Fruit fly (Drosophila melanogaster) whole organism, embryonic: ENCODE data around the gene CG34409.

ENCODE experiments used
- Atf-2 ChIP-seq: fragments of 200-800 bp; sonication (Bioruptor generic); optimal IDR thresholded peaks from 2 replicates; lab custom pipeline; 2016; ENCODE audit warnings: missing biosample characterization, missing genetic modification characterization
- CG10267 ChIP-seq: fragments of 200-800 bp; sonication (Bioruptor generic); optimal IDR thresholded peaks from 2 replicates; lab custom pipeline; 2018; ENCODE audit warnings: missing biosample characterization, mild to moderate bottlenecking, missing genetic modification characterization, moderate library complexity
- CG10321 ChIP-seq: fragments of 200-800 bp; sonication (Bioruptor generic); IDR thresholded peaks from 2 replicates; pipeline ENCODE4 v1.3.6; 2022; ENCODE audit warnings: missing biosample characterization, missing genetic modification characterization
- CG11560 ChIP-seq: fragments of 200-800 bp; sonication (Bioruptor generic); IDR thresholded peaks from 3 replicates; pipeline ENCODE4 v1.3.6; 2022; ENCODE audit warnings: missing biosample characterization, missing genetic modification characterization
- CG12071 ChIP-seq: fragments of 200-800 bp; sonication (Bioruptor generic); optimal IDR thresholded peaks from 3 replicates; lab custom pipeline; 2018; ENCODE audit warnings: missing biosample characterization, mild to moderate bottlenecking, missing genetic modification characterization
- CG12155 ChIP-seq: fragments of 200-800 bp; sonication (Bioruptor generic); optimal IDR thresholded peaks from 3 replicates; lab custom pipeline; 2016; ENCODE audit warnings: missing biosample characterization, missing genetic modification characterization
- CG13123 ChIP-seq: fragments of 200-800 bp; sonication (Bioruptor generic); optimal IDR thresholded peaks from 2 replicates; lab custom pipeline; 2016; ENCODE audit warnings: missing biosample characterization, missing genetic modification characterization
- CG15073 ChIP-seq: fragments of 200-800 bp; sonication (Bioruptor generic); optimal IDR thresholded peaks from 2 replicates; lab custom pipeline; 2016; ENCODE audit warnings: missing biosample characterization, missing genetic modification characterization
- CG15601 ChIP-seq: fragments of 200-800 bp; sonication (Bioruptor generic); optimal IDR thresholded peaks from 3 replicates; lab custom pipeline; 2019; ENCODE audit warnings: missing biosample characterization, mild to moderate bottlenecking, missing genetic modification characterization, moderate library complexity
- CG15696 ChIP-seq: fragments of 200-800 bp; sonication (Bioruptor generic); optimal IDR thresholded peaks from 2 replicates; lab custom pipeline; 2019; ENCODE audit warnings: missing biosample characterization, mild to moderate bottlenecking, missing genetic modification characterization, moderate library complexity
- CG17186 ChIP-seq: fragments of 200-800 bp; sonication (Bioruptor generic); optimal IDR thresholded peaks from 3 replicates; lab custom pipeline; 2017; ENCODE audit warnings: missing biosample characterization, missing genetic modification reagents, missing genetic modification characterization
- CG17359 ChIP-seq: fragments of 200-800 bp; sonication (Bioruptor generic); optimal IDR thresholded peaks from 3 replicates; lab custom pipeline; 2018; ENCODE audit warnings: missing biosample characterization, mild to moderate bottlenecking, missing genetic modification characterization, moderate library complexity
- CG2712 ChIP-seq: fragments of 200-800 bp; optimal IDR thresholded peaks from 3 replicates; lab custom pipeline; 2019; ENCODE audit warnings: missing biosample characterization, mild to moderate bottlenecking, missing genetic modification characterization, moderate library complexity
- CG2875 ChIP-seq: fragments of 200-800 bp; sonication (Bioruptor generic); optimal IDR thresholded peaks from 2 replicates; lab custom pipeline; 2017; ENCODE audit warnings: missing biosample characterization, mild to moderate bottlenecking, missing genetic modification characterization, missing genetic modification reagents
- CG2889 ChIP-seq: fragments of 200-800 bp; sonication (Bioruptor generic); IDR thresholded peaks from 3 replicates; pipeline ENCODE4 v1.3.6; 2022; ENCODE audit warnings: missing biosample characterization, missing genetic modification characterization
- CG30431 ChIP-seq: fragments of 200-800 bp; sonication (Bioruptor generic); optimal IDR thresholded peaks from 2 replicates; lab custom pipeline; 2017; ENCODE audit warnings: missing biosample characterization, missing genetic modification characterization
- CG3065 ChIP-seq: fragments of 200-800 bp; sonication (Bioruptor generic); optimal IDR thresholded peaks from 2 replicates; lab custom pipeline; 2016; ENCODE audit warnings: missing biosample characterization, missing genetic modification characterization
- CG34422 ChIP-seq: fragments of 200-800 bp; sonication (Bioruptor generic); IDR thresholded peaks from 3 replicates; pipeline ENCODE4 v1.3.6; 2022; ENCODE audit warnings: missing biosample characterization, missing genetic modification characterization
- CG5180 ChIP-seq: fragments of 200-800 bp; sonication (Bioruptor generic); optimal IDR thresholded peaks from 3 replicates; lab custom pipeline; 2017; ENCODE audit warnings: missing biosample characterization, missing genetic modification characterization, mild to moderate bottlenecking, moderate library complexity, missing genetic modification reagents
- CG8478 ChIP-seq: fragments of >200 bp; optimal IDR thresholded peaks from 2 replicates; lab custom pipeline; 2018
- CTCF ChIP-seq: fragments of 200-800 bp; sonication (Bioruptor generic); optimal IDR thresholded peaks from 2 replicates; lab custom pipeline; 2017; ENCODE audit warnings: missing biosample characterization, mild to moderate bottlenecking, missing genetic modification characterization, moderate library complexity
- Doc2 ChIP-seq: fragments of 200-800 bp; sonication (Bioruptor generic); IDR thresholded peaks from 2 replicates; pipeline ENCODE4 v1.3.6; 2022; ENCODE audit warnings: missing biosample characterization, missing genetic modification characterization
- Dp ChIP-seq: fragments of 200-800 bp; sonication (Bioruptor generic); optimal IDR thresholded peaks from 2 replicates; lab custom pipeline; 2018; ENCODE audit warnings: missing biosample characterization, mild to moderate bottlenecking, missing genetic modification characterization, moderate library complexity
- Ets65A ChIP-seq: fragments of 200-800 bp; sonication (Bioruptor generic); peaks from one replicate; lab custom pipeline; 2016; ENCODE audit warnings: missing biosample characterization, missing genetic modification characterization
- Fer1 ChIP-seq: fragments of 200-800 bp; sonication (Bioruptor generic); optimal IDR thresholded peaks from 2 replicates; lab custom pipeline; 2017; ENCODE audit warnings: missing biosample characterization, mild to moderate bottlenecking, missing genetic modification characterization
- Gsc ChIP-seq: fragments of 200-800 bp; sonication (Bioruptor generic); IDR thresholded peaks from 2 replicates; pipeline ENCODE4 v1.3.6; 2022; ENCODE audit warnings: missing biosample characterization, missing genetic modification characterization
- HLH4C ChIP-seq: fragments of 200-800 bp; sonication (Bioruptor generic); IDR thresholded peaks from 3 replicates; pipeline ENCODE4 v1.3.6; 2022; ENCODE audit warnings: missing biosample characterization, missing genetic modification characterization; ENCODE audit not compliant: partially characterized antibody
- Hr78 ChIP-seq, 2 experiments: fragments of 200-800 bp in 1 of 2; fragments of >200 bp in 1 of 2; sonication (Bioruptor generic) in 1 of 2; optimal IDR thresholded peaks; 2 replicates each; lab custom pipeline; 2017 to 2019; ENCODE audit warnings: missing biosample characterization in 2 of 2, missing genetic modification characterization in 2 of 2, mild to moderate bottlenecking in 1 of 2, moderate library complexity in 1 of 2
- Lpt ChIP-seq: fragments of >200 bp; optimal IDR thresholded peaks from 2 replicates; lab custom pipeline; 2018; ENCODE audit warnings: missing biosample characterization, missing genetic modification characterization
- Med ChIP-seq: fragments of 200-800 bp; sonication (Bioruptor generic); peaks from one replicate; lab custom pipeline; 2016; ENCODE audit warnings: missing biosample characterization, missing genetic modification characterization, mild to moderate bottlenecking, inconsistent platforms, moderate library complexity
- Mrtf ChIP-seq: fragments of 200-800 bp; sonication (Bioruptor generic); IDR thresholded peaks from 3 replicates; pipeline ENCODE4 v1.3.6; 2022; ENCODE audit warnings: missing biosample characterization, missing genetic modification characterization
- NK7.1 ChIP-seq: fragments of 200-800 bp; sonication (Bioruptor generic); optimal IDR thresholded peaks from 3 replicates; lab custom pipeline; 2016; ENCODE audit warnings: missing biosample characterization, missing genetic modification characterization
- ab ChIP-seq: fragments of 200-800 bp; sonication (Bioruptor generic); optimal IDR thresholded peaks from 2 replicates; lab custom pipeline; 2016; ENCODE audit warnings: missing biosample characterization, missing genetic modification characterization
- cad ChIP-seq: fragments of >200 bp; optimal IDR thresholded peaks from 2 replicates; lab custom pipeline; 2017; ENCODE audit warnings: missing biosample characterization, missing genetic modification characterization
- chinmo ChIP-seq: fragments of 200-800 bp; sonication (Bioruptor generic); IDR thresholded peaks from 4 replicates; pipeline ENCODE4 v1.3.6; 2022; ENCODE audit warnings: missing biosample characterization, missing genetic modification characterization; ENCODE audit not compliant: partially characterized antibody
- esg ChIP-seq: fragments of 200-800 bp; sonication (Bioruptor generic); conservative IDR thresholded peaks from 2 replicates; pipeline ENCODE4 v1.3.6; 2022; ENCODE audit warnings: missing biosample characterization, missing genetic modification characterization
- fu2 ChIP-seq: fragments of 200-800 bp; sonication (Bioruptor generic); optimal IDR thresholded peaks from 2 replicates; lab custom pipeline; 2016; ENCODE audit warnings: missing biosample characterization, missing genetic modification characterization
- lmd ChIP-seq: fragments of 200-800 bp; sonication (Bioruptor generic); IDR thresholded peaks from 2 replicates; pipeline ENCODE4 v1.3.6; 2022; ENCODE audit warnings: missing biosample characterization, missing genetic modification characterization
- oc ChIP-seq: fragments of 200-800 bp; sonication (Bioruptor generic); optimal IDR thresholded peaks from 2 replicates; lab custom pipeline; 2018; ENCODE audit warnings: missing biosample characterization, mild to moderate bottlenecking, missing genetic modification characterization, moderate library complexity
- sd ChIP-seq: fragments of 200-800 bp; sonication (Bioruptor generic); optimal IDR thresholded peaks from 3 replicates; lab custom pipeline; 2018; ENCODE audit warnings: missing biosample characterization, mild to moderate bottlenecking, missing genetic modification characterization, moderate library complexity
- sens ChIP-seq: fragments of 200-800 bp; sonication (Bioruptor generic); peaks from one replicate; lab custom pipeline; 2016; ENCODE audit warnings: missing biosample characterization, missing genetic modification characterization
- sens-2 ChIP-seq: fragments of 200-800 bp; sonication (Bioruptor generic); IDR thresholded peaks from 2 replicates; pipeline ENCODE4 v1.3.6; 2022; ENCODE audit warnings: missing biosample characterization, missing genetic modification characterization
- sqz ChIP-seq: fragments of 200-800 bp; sonication (Bioruptor generic); optimal IDR thresholded peaks from 3 replicates; lab custom pipeline; 2018; ENCODE audit warnings: missing biosample characterization, mild to moderate bottlenecking, missing genetic modification characterization
- stwl ChIP-seq: fragments of 200-800 bp; sonication (Bioruptor generic); optimal IDR thresholded peaks from 3 replicates; lab custom pipeline; 2018; ENCODE audit warnings: missing biosample characterization, mild to moderate bottlenecking, missing genetic modification characterization, moderate library complexity
- tap ChIP-seq: fragments of 200-800 bp; optimal IDR thresholded peaks from 3 replicates; lab custom pipeline; 2019; ENCODE audit warnings: missing biosample characterization, mild to moderate bottlenecking, missing genetic modification characterization, moderate library complexity
- trh ChIP-seq: fragments of 200-800 bp; sonication (Bioruptor generic); optimal IDR thresholded peaks from 2 replicates; lab custom pipeline; 2016; ENCODE audit warnings: missing biosample characterization, missing genetic modification characterization
- twi ChIP-seq: fragments of 200-800 bp; optimal IDR thresholded peaks from 2 replicates; lab custom pipeline; 2019; ENCODE audit warnings: missing biosample characterization, mild to moderate bottlenecking, missing genetic modification characterization, moderate library complexity

The CG34409 gene

DNA sequence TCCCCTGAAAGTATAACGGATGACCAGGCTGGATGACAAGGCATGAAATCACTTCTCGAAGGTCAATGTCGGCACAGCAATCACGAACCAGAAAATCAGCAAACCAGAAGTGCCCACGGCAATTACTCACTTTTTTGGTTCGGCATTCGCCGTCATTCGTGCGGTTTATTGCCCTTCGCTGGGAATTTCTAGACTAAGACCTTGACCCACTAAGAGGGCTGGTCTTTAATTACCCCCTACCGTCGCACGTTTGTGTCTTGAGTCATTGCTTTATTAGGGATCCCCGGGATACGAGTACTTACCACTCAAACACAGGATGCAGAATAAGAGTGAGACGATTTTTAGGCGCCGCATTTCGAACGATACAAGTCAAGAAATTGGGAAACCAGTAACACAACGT lies 725 bp downstream of the CG34409 start:
- peak; percentile 53 for TF ChIP-seq cad (GFP tag; lab: Kevin White, UChicago)
- TF ChIP-seq chinmo (GFP tag; lab: Robert Waterston, UW): 0 out of 4 replicates have a peak, but pooled peaks have one; percentile 5
- TF ChIP-seq sd (tag; lab: Kevin White, UChicago): peak; percentile 1
- no peak for TF ChIP-seq twi (tag; lab: Kevin White, UChicago)
- TF ChIP-seq CG15696: no peak

dm6 chr3R:9743995-9744394 lies 2.2 kb downstream of the CG34409 start:
- peak; percentile 55 for TF ChIP-seq Ets65A (GFP tag; lab: Kevin White, UChicago)
- no peak for TF ChIP-seq lmd (GFP tag; lab: Robert Waterston, UW)
- 0 out of 3 replicates have a peak, but pooled peaks have one; percentile 33 for TF ChIP-seq CG34422 (GFP tag; lab: Robert Waterston, UW)

DNA sequence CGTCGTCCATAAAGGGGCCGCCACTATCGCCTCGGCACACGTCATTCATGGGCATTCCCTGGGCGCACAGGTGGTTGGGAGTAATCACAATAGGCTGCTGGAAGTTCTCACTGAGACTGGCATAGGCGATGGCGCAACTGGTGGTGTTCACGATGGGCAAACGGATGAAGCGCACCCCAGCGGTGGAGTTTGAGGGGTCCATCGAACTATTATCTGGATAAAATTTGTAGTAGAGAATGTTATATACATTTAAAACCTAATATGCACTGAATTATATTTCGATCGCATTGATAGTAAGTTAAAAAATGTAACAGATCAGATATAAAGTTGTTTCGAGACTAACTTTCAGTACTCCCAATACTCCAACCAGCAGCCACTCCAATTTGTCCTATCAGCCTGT lies 3.0 kb downstream of the CG34409 start, which contains the start of gene CG31415:
CG31415 (plus strand) TSS at position 301 of the 400 bp plus-strand sequence.
- no peak for TF ChIP-seq esg (GFP tag; lab: Robert Waterston, UW)
- TF ChIP-seq CG17359 (tag; lab: Kevin White, UChicago): no peak
- TF ChIP-seq CG10267: no peak
- TF ChIP-seq sens: peak; percentile 62
- no peak for TF ChIP-seq HLH4C (GFP tag; lab: Robert Waterston, UW)
- no peak for TF ChIP-seq Hr78 (GFP tag; optimal IDR thresholded peaks at IDR 0.05; lab: Kevin White, UChicago)
- no peak for TF ChIP-seq CG8478 (lab: Kevin White, UChicago)
- TF ChIP-seq Med (GFP tag; lab: Kevin White, UChicago): peak; percentile 22
- no peak for TF ChIP-seq Fer1 (GFP tag; lab: Kevin White, UChicago)
- no peak for TF ChIP-seq CG15073 (GFP tag; lab: Kevin White, UChicago)
- TF ChIP-seq CG2712: no peak
- no peak for TF ChIP-seq trh (GFP tag; lab: Kevin White, UChicago)

- TF ChIP-seq oc (no peak), CTCF (GFP tag; lab: Kevin White, UChicago) (no peak), sqz (peak; percentile 65), CG3065 (GFP tag; lab: Kevin White, UChicago) (no peak), CG30431 (no peak), Atf-2 (GFP tag; lab: Kevin White, UChicago) (no peak), CG2889 (GFP tag; lab: Robert Waterston, UW) (no peak), fu2 (no peak), stwl (peak; percentile 32), CG12071 (no peak), CG13123 (GFP tag; lab: Kevin White, UChicago) (no peak), CG15601 (tag; lab: Kevin White, UChicago) (no peak), sd (tag; lab: Kevin White, UChicago) (no peak), NK7.1 (no peak), CG2875 (no peak), CG12155 (GFP tag; lab: Kevin White, UChicago) (no peak), CG11560 (tag; lab: Robert Waterston, UW) (no peak), ab (GFP tag; lab: Kevin White, UChicago) (no peak), CG5180 (GFP tag; lab: Kevin White, UChicago) (no peak), HLH4C (GFP tag; lab: Robert Waterston, UW) (peak; percentile 84), Gsc (no peak), sens-2 (no peak), CG8478 (lab: Kevin White, UChicago) (no peak), CG10321 (GFP tag; lab: Robert Waterston, UW) (no peak), Dp (GFP tag; lab: Kevin White, UChicago) (peak; percentile 27), Mrtf (GFP tag; lab: Robert Waterston, UW) (no peak), tap (no peak), Lpt (no peak), Fer1 (GFP tag; lab: Kevin White, UChicago) (no peak), CG17186 (GFP tag; lab: Kevin White, UChicago) (no peak), Doc2 (no peak)
These were observed 5.5 kb downstream of the CG34409 start, which contains the start of gene Pnn for dm6 chr3R:9740713-9741112. Gene Pnn (plus strand): TSS chr3R:9740899.
